Fruit fly (Drosophila melanogaster) whole organism, embryonic: Measurements from ENCODE around the gene Grip91.
A peak's percentile ranks its signal among the peaks of the same experiment; 100 is the strongest.

Source experiments
- Awh ChIP-seq: fragments of 200-800 bp; sonication (Bioruptor generic); IDR thresholded peaks from 2 replicates; pipeline ENCODE4, ENCODE4 v1.3.6; 2022; ENCODE audit warnings: missing biosample characterization, missing genetic modification characterization
- B-H1 ChIP-seq: fragments of 200-800 bp; sonication (Bioruptor generic); IDR thresholded peaks from 3 replicates; pipeline ENCODE4 v1.3.6; 2022; ENCODE audit warnings: missing biosample characterization, missing genetic modification characterization
- B-H2 ChIP-seq: fragments of 200-800 bp; sonication (Bioruptor generic); optimal IDR thresholded peaks from 2 replicates; lab custom pipeline; 2018; ENCODE audit warnings: missing biosample characterization, mild to moderate bottlenecking, missing genetic modification characterization
- BEAF-32 ChIP-seq: fragments of 200-800 bp; sonication (Bioruptor generic); optimal IDR thresholded peaks from 3 replicates; lab custom pipeline; 2017; ENCODE audit warnings: missing biosample characterization, missing genetic modification characterization, mild to moderate bottlenecking, moderate library complexity, missing genetic modification reagents
- CG10274 ChIP-seq: fragments of 200-800 bp; sonication (Bioruptor generic); optimal IDR thresholded peaks from 3 replicates; lab custom pipeline; 2017; ENCODE audit warnings: missing biosample characterization, mild to moderate bottlenecking, missing genetic modification characterization
- CG11085 ChIP-seq: fragments of 200-800 bp; sonication (Bioruptor generic); IDR thresholded peaks from 2 replicates; pipeline ENCODE4 v1.3.6; 2022; ENCODE audit warnings: missing biosample characterization, missing genetic modification characterization
- CG11247 ChIP-seq: fragments of 200-800 bp; sonication (Bioruptor generic); IDR thresholded peaks from 2 replicates; pipeline ENCODE4 v1.3.6; 2022; ENCODE audit warnings: missing biosample characterization, missing genetic modification characterization
- CG12104 ChIP-seq: fragments of 200-800 bp; sonication (Bioruptor generic); optimal IDR thresholded peaks from 3 replicates; lab custom pipeline; 2016; ENCODE audit warnings: missing biosample characterization, missing genetic modification characterization
- CG12391 ChIP-seq: fragments of 200-800 bp; sonication (Bioruptor generic); optimal IDR thresholded peaks from 3 replicates; lab custom pipeline; 2018; ENCODE audit warnings: missing biosample characterization, mild to moderate bottlenecking, missing genetic modification characterization, moderate library complexity
- CG12659 ChIP-seq: fragments of 200-800 bp; sonication (Bioruptor generic); optimal IDR thresholded peaks from 3 replicates; lab custom pipeline; 2017; ENCODE audit warnings: mild to moderate bottlenecking, missing biosample characterization, missing genetic modification reagents, missing genetic modification characterization
- CG14441 ChIP-seq: fragments of 200-800 bp; sonication (Bioruptor generic); IDR thresholded peaks from 2 replicates; pipeline ENCODE4 v1.3.6; 2022; ENCODE audit warnings: missing biosample characterization, missing genetic modification characterization
- CG14667 ChIP-seq: fragments of 200-800 bp; sonication (Bioruptor generic); IDR thresholded peaks from 2 replicates; pipeline ENCODE4 v1.3.6; 2022; ENCODE audit warnings: missing biosample characterization, missing genetic modification characterization
- CG15696 ChIP-seq: fragments of 200-800 bp; sonication (Bioruptor generic); optimal IDR thresholded peaks from 2 replicates; lab custom pipeline; 2019; ENCODE audit warnings: missing biosample characterization, mild to moderate bottlenecking, missing genetic modification characterization, moderate library complexity
- CG1603 ChIP-seq: fragments of 200-800 bp; sonication (Bioruptor generic); optimal IDR thresholded peaks from 2 replicates; lab custom pipeline; 2019; ENCODE audit warnings: missing biosample characterization, mild to moderate bottlenecking, missing genetic modification characterization, moderate library complexity
- CG32532 ChIP-seq: fragments of 200-800 bp; sonication (Bioruptor generic); IDR thresholded peaks from 2 replicates; pipeline ENCODE4 v1.3.6; 2022; ENCODE audit warnings: missing biosample characterization, missing genetic modification characterization
- CG3281 ChIP-seq: fragments of 200-800 bp; sonication (Bioruptor generic); optimal IDR thresholded peaks from 3 replicates; lab custom pipeline; 2017; ENCODE audit warnings: missing biosample characterization, mild to moderate bottlenecking, missing genetic modification characterization
- CG4282 ChIP-seq: fragments of 200-800 bp; sonication (Bioruptor generic); optimal IDR thresholded peaks from 2 replicates; lab custom pipeline; 2016; ENCODE audit warnings: missing biosample characterization, missing genetic modification characterization
- CG6272 ChIP-seq: fragments of 200-800 bp; sonication (Bioruptor generic); IDR thresholded peaks from 2 replicates; pipeline ENCODE4 v1.3.6; 2022; ENCODE audit warnings: missing biosample characterization, missing genetic modification characterization
- CG6791 ChIP-seq: fragments of 200-800 bp; sonication (Bioruptor generic); IDR thresholded peaks from 3 replicates; pipeline ENCODE4 v1.3.6; 2022; ENCODE audit warnings: missing biosample characterization, missing genetic modification characterization; ENCODE audit not compliant: partially characterized antibody
- Camta ChIP-seq: fragments of 200-800 bp; sonication (Bioruptor generic); optimal IDR thresholded peaks from 2 replicates; lab custom pipeline; 2016; ENCODE audit warnings: missing biosample characterization, missing genetic modification characterization
- Dp ChIP-seq: fragments of 200-800 bp; sonication (Bioruptor generic); optimal IDR thresholded peaks from 2 replicates; lab custom pipeline; 2018; ENCODE audit warnings: missing biosample characterization, mild to moderate bottlenecking, missing genetic modification characterization, moderate library complexity
- Dref ChIP-seq: fragments of 200-800 bp; sonication (Bioruptor generic); IDR thresholded peaks from 2 replicates; pipeline ENCODE4 v1.3.6; 2022; ENCODE audit warnings: missing biosample characterization, missing genetic modification characterization
- HLHmδ ChIP-seq: fragments of 200-800 bp; sonication (Bioruptor generic); optimal IDR thresholded peaks from 2 replicates; lab custom pipeline; 2018; ENCODE audit warnings: missing biosample characterization, mild to moderate bottlenecking, missing genetic modification characterization, moderate library complexity
- HmgZ ChIP-seq: fragments of 200-800 bp; sonication (Bioruptor generic); optimal IDR thresholded peaks from 2 replicates; lab custom pipeline; 2018; ENCODE audit warnings: missing biosample characterization, mild to moderate bottlenecking, missing genetic modification characterization
- Hmx ChIP-seq: fragments of 200-800 bp; sonication (Bioruptor generic); optimal IDR thresholded peaks from 2 replicates; lab custom pipeline; 2016; ENCODE audit warnings: missing biosample characterization, missing genetic modification characterization
- Hr3 ChIP-seq: fragments of 200-800 bp; sonication (Bioruptor generic); optimal IDR thresholded peaks from 3 replicates; lab custom pipeline; 2016; ENCODE audit warnings: missing biosample characterization, missing genetic modification characterization
- Mad ChIP-seq: fragments of 200-800 bp; sonication (Bioruptor generic); optimal IDR thresholded peaks from 2 replicates; lab custom pipeline; 2016; ENCODE audit warnings: missing biosample characterization, missing genetic modification characterization
- NC2α ChIP-seq: fragments of 200-800 bp; sonication (Bioruptor generic); optimal IDR thresholded peaks from 2 replicates; lab custom pipeline; 2016; ENCODE audit warnings: missing biosample characterization, missing genetic modification characterization
- Nf-YB ChIP-seq: fragments of 200-800 bp; sonication (Bioruptor generic); optimal IDR thresholded peaks from 3 replicates; lab custom pipeline; 2019; ENCODE audit warnings: missing biosample characterization, mild to moderate bottlenecking, missing genetic modification characterization, moderate library complexity
- NfI ChIP-seq: fragments of 200-800 bp; sonication (Bioruptor generic); optimal IDR thresholded peaks from 3 replicates; lab custom pipeline; 2018; ENCODE audit warnings: missing biosample characterization, mild to moderate bottlenecking, missing genetic modification characterization, moderate library complexity
- Tbp ChIP-seq: fragments of >200 bp; optimal IDR thresholded peaks from 2 replicates; lab custom pipeline; 2018; ENCODE audit warnings: missing biosample characterization, missing genetic modification characterization
- Usf ChIP-seq: fragments of 200-800 bp; sonication (Bioruptor generic); optimal IDR thresholded peaks from 2 replicates; lab custom pipeline; 2017; ENCODE audit warnings: missing genotype, missing biosample characterization, missing genetic modification characterization
- amos ChIP-seq: fragments of 200-800 bp; sonication (Bioruptor generic); IDR thresholded peaks from 2 replicates; pipeline ENCODE4 v1.3.6; 2022; ENCODE audit warnings: missing biosample characterization, missing genetic modification characterization; ENCODE audit not compliant: partially characterized antibody
- ara ChIP-seq: fragments of 200-800 bp; sonication (Bioruptor generic); IDR thresholded peaks from 2 replicates; pipeline ENCODE4 v1.3.6; 2022; ENCODE audit warnings: missing biosample characterization, missing genetic modification characterization
- br ChIP-seq: fragments of >200 bp; optimal IDR thresholded peaks from 2 replicates; lab custom pipeline; 2017
- btn ChIP-seq: fragments of 200-800 bp; sonication (Bioruptor generic); optimal IDR thresholded peaks from 2 replicates; lab custom pipeline; 2016; ENCODE audit warnings: missing biosample characterization, missing genetic modification characterization
- da ChIP-seq: fragments of 200-800 bp; sonication (Bioruptor generic); optimal IDR thresholded peaks from 2 replicates; lab custom pipeline; 2016; ENCODE audit warnings: missing biosample characterization, missing genetic modification characterization
- exex ChIP-seq: fragments of 200-800 bp; sonication (Bioruptor generic); optimal IDR thresholded peaks from 4 replicates; lab custom pipeline; 2018; ENCODE audit warnings: missing biosample characterization, mild to moderate bottlenecking, missing genetic modification characterization, moderate library complexity
- fru ChIP-seq: fragments of >200 bp; optimal IDR thresholded peaks from 2 replicates; lab custom pipeline; 2017
- ftz-f1 ChIP-seq: fragments of 200-800 bp; sonication (Bioruptor generic); optimal IDR thresholded peaks from 2 replicates; lab custom pipeline; 2016; ENCODE audit warnings: missing biosample characterization, missing genetic modification characterization
- jigr1 ChIP-seq: fragments of 200-800 bp; sonication (Bioruptor generic); IDR thresholded peaks from 3 replicates; pipeline ENCODE4 v1.3.6; 2022; ENCODE audit warnings: missing biosample characterization, missing genetic modification characterization
- lab ChIP-seq: fragments of 200-800 bp; sonication (Bioruptor generic); optimal IDR thresholded peaks from 3 replicates; lab custom pipeline; 2017; ENCODE audit warnings: missing biosample characterization, missing genetic modification characterization, mild to moderate bottlenecking, moderate library complexity, missing genetic modification reagents
- pfk ChIP-seq: fragments of 200-800 bp; sonication (Bioruptor generic); optimal IDR thresholded peaks from 2 replicates; lab custom pipeline; 2018; ENCODE audit warnings: missing biosample characterization, mild to moderate bottlenecking, missing genetic modification characterization, moderate library complexity
- sens-2 ChIP-seq: fragments of 200-800 bp; sonication (Bioruptor generic); IDR thresholded peaks from 2 replicates; pipeline ENCODE4 v1.3.6; 2022; ENCODE audit warnings: missing biosample characterization, missing genetic modification characterization
- sisA ChIP-seq: fragments of 200-800 bp; sonication (Bioruptor generic); IDR thresholded peaks from 2 replicates; pipeline ENCODE4 v1.3.6; 2022; ENCODE audit warnings: missing biosample characterization, missing genetic modification characterization
- slbo ChIP-seq: fragments of 200-800 bp; sonication (Bioruptor generic); IDR thresholded peaks from 2 replicates; pipeline ENCODE4 v1.3.6; 2022; ENCODE audit warnings: missing biosample characterization, missing genetic modification characterization
- tgo ChIP-seq: fragments of 200-800 bp; sonication (Bioruptor generic); IDR thresholded peaks from 3 replicates; pipeline ENCODE4 v1.3.6; 2022; ENCODE audit warnings: missing biosample characterization, missing genetic modification characterization
- tin ChIP-seq: fragments of 200-800 bp; sonication (Bioruptor generic); optimal IDR thresholded peaks from 3 replicates; lab custom pipeline; 2016; ENCODE audit warnings: missing biosample characterization, missing genetic modification characterization
- toy ChIP-seq: fragments of 200-800 bp; sonication (Bioruptor generic); IDR thresholded peaks from 2 replicates; pipeline ENCODE4 v1.3.6; 2022; ENCODE audit warnings: missing biosample characterization, missing genetic modification characterization
- twi ChIP-seq: fragments of 200-800 bp; optimal IDR thresholded peaks from 2 replicates; lab custom pipeline; 2019; ENCODE audit warnings: missing biosample characterization, mild to moderate bottlenecking, missing genetic modification characterization, moderate library complexity
- unc-4 ChIP-seq: fragments of 200-800 bp; sonication (Bioruptor generic); IDR thresholded peaks from 2 replicates; pipeline ENCODE4 v1.3.6; 2022; ENCODE audit warnings: missing biosample characterization, missing genetic modification characterization; ENCODE audit not compliant: partially characterized antibody
- vfl ChIP-seq: fragments of 200-800 bp; sonication (Bioruptor generic); optimal IDR thresholded peaks from 2 replicates; lab custom pipeline; 2016; ENCODE audit warnings: missing biosample characterization, missing genetic modification characterization

The Grip91 gene

DNA sequence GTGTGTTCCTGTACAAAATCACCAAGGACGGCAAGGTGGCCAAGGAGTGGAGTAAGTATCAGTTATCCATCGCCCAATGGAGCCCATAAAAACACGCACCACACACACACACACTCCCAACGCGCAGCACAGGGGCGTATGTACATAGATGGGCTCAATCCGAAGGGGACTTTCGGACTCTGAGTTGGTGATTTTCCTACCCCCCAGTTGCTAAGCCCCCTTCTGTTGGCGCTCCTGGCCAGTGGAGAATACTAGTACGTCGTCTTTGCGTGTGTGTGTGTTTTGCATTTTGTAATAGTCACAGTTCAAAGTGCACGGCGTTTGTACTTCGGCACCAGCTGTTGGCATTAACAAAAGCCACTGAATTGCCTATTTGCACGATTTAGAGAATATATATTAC lies 4.4 kb downstream of the Grip91 start (continued):
- TF ChIP-seq Hr3 (peak; percentile 64), CG14667 (GFP tag; lab: Robert Waterston, UW) (peak; percentile 79), CG11085 (GFP tag; lab: Robert Waterston, UW) (peak; percentile 74), CG4282 (GFP tag; lab: Kevin White, UChicago) (peak; percentile 55), CG10274 (peak; percentile 49), HLHmδ (GFP tag; lab: Kevin White, UChicago) (peak; percentile 64), CG6791 (no peak), B-H2 (GFP tag; lab: Kevin White, UChicago) (peak; percentile 88), twi (tag; lab: Kevin White, UChicago) (peak; percentile 26), Hmx (GFP tag; lab: Kevin White, UChicago) (no peak), pfk (GFP tag; lab: Kevin White, UChicago) (peak; percentile 38), CG6272 (GFP tag; lab: Robert Waterston, UW) (peak; percentile 69), CG1603 (tag; lab: Kevin White, UChicago) (peak; percentile 87), sisA (peak; percentile 85), CG12391 (tag; lab: Kevin White, UChicago) (peak; percentile 66), Camta (peak; percentile 39), Mad (GFP tag; lab: Kevin White, UChicago) (peak; percentile 82), btn (GFP tag; lab: Kevin White, UChicago) (no peak), B-H1 (GFP tag; lab: Robert Waterston, UW) (peak; percentile 69; the same call in 2 of the 3 replicates), ara (peak; percentile 72), tgo (peak; percentile 79), br (no peak), Awh (GFP tag; lab: Robert Waterston, UW) (peak; percentile 46; the same call in 1 of the 2 replicates), da (GFP tag; lab: Kevin White, UChicago) (peak; percentile 11), exex (tag; lab: Kevin White, UChicago) (peak; percentile 42), vfl (GFP tag; lab: Kevin White, UChicago) (peak; percentile 37), CG15696 (tag; lab: Kevin White, UChicago) (peak; percentile 57), tin (peak; percentile 85), Tbp (GFP tag; lab: Kevin White, UChicago) (no peak), toy (peak; percentile 68), Usf (GFP tag; lab: Kevin White, UChicago) (peak; percentile 65), lab (peak; percentile 91), fru (no peak), CG32532 (GFP tag; lab: Robert Waterston, UW) (peak; percentile 91), Dp (no peak), HmgZ (tag; lab: Kevin White, UChicago) (peak; percentile 76), ftz-f1 (GFP tag; lab: Kevin White, UChicago) (peak; percentile 52), jigr1 (GFP tag; lab: Robert Waterston, UW) (peak; percentile 24; the same call in 1 of the 3 replicates), unc-4 (no peak), CG14441 (GFP tag; lab: Robert Waterston, UW) (peak; percentile 80), CG12104 (GFP tag; lab: Kevin White, UChicago) (no peak), sens-2 (GFP tag; lab: Robert Waterston, UW) (peak; percentile 55; the same call in 1 of the 2 replicates), CG11247 (peak; percentile 84), Dref (no peak), NC2α (no peak), CG3281 (GFP tag; lab: Kevin White, UChicago) (peak; percentile 71), BEAF-32 (GFP tag; lab: Kevin White, UChicago) (no peak), slbo (GFP tag; lab: Robert Waterston, UW) (peak; percentile 95), NfI (GFP tag; lab: Kevin White, UChicago) (peak; percentile 84), CG12659 (GFP tag; lab: Kevin White, UChicago) (peak; percentile 75), Nf-YB (GFP tag; lab: Kevin White, UChicago) (no peak), amos (GFP tag; lab: Robert Waterston, UW) (no peak)
